Worm (Caenorhabditis elegans): ENCODE data around the gene hpo-36.

Gene hpo-36

DNA sequence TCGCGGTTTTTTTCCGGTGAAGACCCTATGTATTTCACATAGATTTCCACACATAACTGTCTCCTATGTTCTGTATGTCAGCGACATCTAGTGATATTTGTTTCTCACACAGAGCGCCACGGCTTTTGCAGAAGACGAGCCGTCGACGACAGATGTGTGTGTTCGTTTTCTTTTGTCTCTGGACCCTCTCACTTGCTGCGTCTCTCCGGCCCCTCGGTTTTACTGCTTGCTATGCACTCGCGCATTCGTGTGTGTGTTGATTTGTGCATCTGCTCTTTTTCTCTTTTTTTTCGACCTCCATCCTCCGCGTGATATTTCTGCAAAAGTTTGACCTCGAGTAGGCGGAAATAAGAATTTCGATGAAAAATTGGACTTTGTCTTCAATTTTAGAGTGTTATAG lies 50.5 kb downstream of the hpo-36 start (continued):
- TF ChIP-seq grh-1 (GFP tag; IDR thresholded peaks at IDR 0.05) = no peak
- TF ChIP-seq ceh-8 (GFP tag; optimal IDR thresholded peaks at IDR 0.05) = no peak
- no peak for TF ChIP-seq egl-13 (tag; optimal IDR thresholded peaks at IDR 0.05)
- no peak for TF ChIP-seq fkh-4 (tag; optimal IDR thresholded peaks at IDR 0.05; ENCODE audit: borderline replicate concordance)
- no peak for TF ChIP-seq aha-1 (tag; optimal IDR thresholded peaks at IDR 0.05)
- TF ChIP-seq lsy-2 (tag; optimal IDR thresholded peaks at IDR 0.05) = peak; percentile 10 to 37
- no peak for TF ChIP-seq mef-2 (tag; optimal IDR thresholded peaks at IDR 0.05)
- no peak for TF ChIP-seq fos-1 (tag; optimal IDR thresholded peaks at IDR 0.05)
- no peak for TF ChIP-seq xbp-1 (tag; optimal IDR thresholded peaks at IDR 0.05)
- peak; percentile 30 for TF ChIP-seq nhr-47 (tag; optimal IDR thresholded peaks at IDR 0.05)
- no peak for TF ChIP-seq ceh-90 (tag; optimal IDR thresholded peaks at IDR 0.05)
- no peak for TF ChIP-seq sox-4 (tag; optimal IDR thresholded peaks at IDR 0.05)
- TF ChIP-seq lin-35 (GFP tag; optimal IDR thresholded peaks at IDR 0.05) = peak in 1 of 2 experiments; percentile 21
- TF ChIP-seq lir-3 (tag; optimal IDR thresholded peaks at IDR 0.05; ENCODE audit: poor library complexity) = no peak
- TF ChIP-seq alr-1 (tag; optimal IDR thresholded peaks at IDR 0.05; ENCODE audit: borderline replicate concordance) = no peak
- TF ChIP-seq nhr-11 (tag; optimal IDR thresholded peaks at IDR 0.05) = no peak
- TF ChIP-seq snpc-4 (tag; optimal IDR thresholded peaks at IDR 0.05) = no peak

DNA sequence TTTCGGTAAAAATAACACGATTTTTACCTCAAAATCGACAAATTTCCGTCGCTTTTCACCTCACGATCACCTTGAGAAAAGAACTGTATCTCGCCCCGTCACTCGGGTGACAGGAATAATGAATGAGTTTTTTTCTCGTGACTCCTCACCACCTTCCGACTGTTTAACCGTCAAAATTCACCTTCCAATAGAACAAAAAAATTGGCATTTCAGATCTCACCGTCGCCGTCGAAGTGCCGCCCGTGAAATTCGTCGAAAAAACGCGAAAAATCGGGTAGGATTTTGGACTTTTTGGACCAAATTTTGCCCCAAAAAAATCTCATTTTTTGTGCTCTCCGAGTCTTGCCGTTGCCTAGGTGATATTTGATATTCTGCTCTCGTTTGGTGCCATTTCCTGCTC lies 52.3 kb downstream of the hpo-36 start, which contains the start of gene unc-132:
Gene unc-132 (plus strand): TSS at position 208 of the 400 bp plus-strand sequence.
- no peak for TF ChIP-seq irx-1 (tag; optimal IDR thresholded peaks at IDR 0.05)
- peak; percentile 69 for TF ChIP-seq nhr-85 (tag)

DNA sequence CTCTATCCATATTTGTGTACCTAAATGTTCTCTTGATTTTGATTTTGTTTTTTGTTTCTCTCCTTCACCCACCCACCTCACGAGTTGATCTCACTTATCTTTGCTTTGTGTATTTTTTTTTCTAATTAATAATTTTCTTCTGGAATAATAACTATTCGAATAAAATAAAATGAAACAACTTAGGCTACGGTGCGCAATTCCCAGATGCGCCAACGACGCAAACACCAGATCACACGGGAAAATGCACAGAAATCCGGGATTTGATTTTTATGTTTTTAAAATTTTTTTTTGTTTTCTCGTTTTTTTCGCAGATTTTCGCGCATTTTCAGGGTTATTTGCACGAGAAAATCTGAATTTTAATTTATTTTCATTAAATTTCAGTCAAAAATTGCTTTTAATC lies 52.9 kb downstream of the hpo-36 start:
- TF ChIP-seq lsy-2 (tag; optimal IDR thresholded peaks at IDR 0.05) (peak in 1 of 2 experiments; percentile 59), zip-4 (GFP tag; optimal IDR thresholded peaks at IDR 0.05) (no peak)

DNA sequence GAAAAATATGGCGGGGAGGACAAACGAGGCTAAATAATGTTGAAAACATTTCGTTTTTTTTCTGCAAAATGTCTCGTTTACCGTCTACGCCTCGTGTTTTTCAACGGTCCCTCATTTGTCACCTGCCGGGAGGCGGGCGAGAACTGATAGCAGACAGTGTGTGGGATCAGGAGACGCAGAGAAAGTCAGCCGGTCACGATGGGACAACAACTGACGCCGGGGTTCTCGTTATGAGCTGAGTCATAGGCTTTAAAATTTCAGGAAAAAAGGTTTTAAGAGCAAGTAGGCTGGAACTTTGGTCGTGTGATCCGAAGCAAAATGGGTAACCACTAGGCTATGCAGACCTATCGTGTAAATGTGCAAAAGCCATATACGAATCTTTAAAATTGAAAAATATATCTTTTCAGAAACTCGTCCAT lies 53.4 kb downstream of the hpo-36 start, which contains the start of gene W08A12.2:
Gene W08A12.2 (minus strand): TSS at position 103 of the 419 bp plus-strand sequence.
- TF ChIP-seq tbx-2 (tag; optimal IDR thresholded peaks at IDR 0.05) = peak; percentile 25
- no peak for TF ChIP-seq sup-37 (GFP tag; optimal IDR thresholded peaks at IDR 0.05)
- peak; percentile 34 to 44 for TF ChIP-seq efl-1 (optimal IDR thresholded peaks at IDR 0.05)
- peak; percentile 12 to 52 for TF ChIP-seq efl-1 (GFP tag; optimal IDR thresholded peaks at IDR 0.05 in 1 of 2)
- TF ChIP-seq pax-3 (tag; optimal IDR thresholded peaks at IDR 0.05) = no peak
- TF ChIP-seq ztf-4 (tag; optimal IDR thresholded peaks at IDR 0.05) = peak; percentile 31
- peak; percentile 47 for TF ChIP-seq nhr-47 (tag; optimal IDR thresholded peaks at IDR 0.05)
- peak; percentile 32 for TF ChIP-seq fos-1 (tag; optimal IDR thresholded peaks at IDR 0.05)
- TF ChIP-seq rnt-1 (tag; optimal IDR thresholded peaks at IDR 0.05) = peak; percentile 87
- peak; percentile 81 for TF ChIP-seq nhr-19 (GFP tag; conservative IDR thresholded peaks at IDR 0.05)
- peak; percentile 87 for TF ChIP-seq lin-14 (GFP tag; optimal IDR thresholded peaks at IDR 0.05)
- TF ChIP-seq nhr-85 (tag) = peak; percentile 77
- peak in 1 of 6 experiments; percentile 5 for TF ChIP-seq elt-3 (tag; optimal IDR thresholded peaks at IDR 0.05)
- peak in 1 of 2 experiments; percentile 59 for TF ChIP-seq lin-35 (GFP tag; optimal IDR thresholded peaks at IDR 0.05)
- no peak for TF ChIP-seq zip-4 (GFP tag; optimal IDR thresholded peaks at IDR 0.05)
- peak; percentile 88 for TF ChIP-seq nhr-71 (tag; optimal IDR thresholded peaks at IDR 0.05)
- no peak for TF ChIP-seq C34B4.2 (tag; optimal IDR thresholded peaks at IDR 0.05)
- peak in 1 of 2 experiments; percentile 76 for TF ChIP-seq mdl-1 (tag; optimal IDR thresholded peaks at IDR 0.05)
- TF ChIP-seq nhr-90 (tag; optimal IDR thresholded peaks at IDR 0.05; ENCODE audit: poor library complexity) = peak; percentile 39
- peak; percentile 62 for TF ChIP-seq snu-23 (GFP tag; optimal IDR thresholded peaks at IDR 0.05)
- no peak for TF ChIP-seq aha-1 (tag; optimal IDR thresholded peaks at IDR 0.05)
- TF ChIP-seq swsn-7 (tag; optimal IDR thresholded peaks at IDR 0.05) = peak; percentile 37
- peak; percentile 42 for TF ChIP-seq lin-39 (tag; optimal IDR thresholded peaks at IDR 0.05)
- peak; percentile 45 to 51 for TF ChIP-seq lsy-2 (tag; optimal IDR thresholded peaks at IDR 0.05)
- peak in 1 of 3 experiments; percentile 14 for TF ChIP-seq dpl-1 (GFP tag; optimal IDR thresholded peaks at IDR 0.05)
- peak; percentile 46 for TF ChIP-seq unc-130 (tag; optimal IDR thresholded peaks at IDR 0.05)
- peak; percentile 40; the same call in 1 of the 2 replicates for TF ChIP-seq unc-98 (GFP tag; IDR thresholded peaks at IDR 0.05)
- TF ChIP-seq nhr-20 (tag; optimal IDR thresholded peaks at IDR 0.05) = peak; percentile 69
- TF ChIP-seq pag-3 (tag; optimal IDR thresholded peaks at IDR 0.05; ENCODE audit: borderline replicate concordance, insufficient read depth) = peak; percentile 10
- TF ChIP-seq nhr-28 (tag; optimal IDR thresholded peaks at IDR 0.05) = no peak

Measured in whole organism, L1 larva.